Worm (Caenorhabditis elegans): ENCODE measurements around the gene srg-69.

srg-69 gene

ce11 chrII:5351799-5352198 is 3.7 kb upstream of the srg-69 start, which contains the start of gene F09E5.7:
Gene F09E5.7 (plus strand): TSS chrII:5352099.
- no peak for TF ChIP-seq unc-62 (GFP tag; optimal IDR thresholded peaks at IDR 0.05)

ce11 chrII:5353642-5354041 is 1.8 kb upstream of the srg-69 start:
- TF ChIP-seq unc-62 (GFP tag; optimal IDR thresholded peaks at IDR 0.05): no peak

ce11 chrII:5358137-5358745 is 2.8 kb downstream of the srg-69 start, which contains the start of the genes F09E5.11 and bmy-1:
Gene F09E5.11 (minus strand): TSS chrII:5358187.
Gene bmy-1 (plus strand): TSS chrII:5358695.
- TF ChIP-seq unc-62 (GFP tag; optimal IDR thresholded peaks at IDR 0.05): no peak

ce11 chrII:5359252-5359651 is 3.8 kb downstream of the srg-69 start, which contains the start of gene sec-6:
Gene sec-6 (plus strand): TSS chrII:5359552.
- no peak for TF ChIP-seq unc-62 (GFP tag; optimal IDR thresholded peaks at IDR 0.05)

- TF ChIP-seq unc-62 (GFP tag; optimal IDR thresholded peaks at IDR 0.05): no peak
These were observed 9.0 kb downstream of the srg-69 start for ce11 chrII:5364516-5364915.

- no peak for TF ChIP-seq unc-62 (GFP tag; optimal IDR thresholded peaks at IDR 0.05)
These were observed 10.2 kb downstream of the srg-69 start, which contains the start of gene F09E5.16 for ce11 chrII:5365645-5366044. Gene F09E5.16 (minus strand): TSS chrII:5365745.

ce11 chrII:5370641-5371040 is 15.2 kb downstream of the srg-69 start, which contains the start of gene F09E5.12:
Gene F09E5.12 (minus strand): TSS chrII:5370741.
- no peak for TF ChIP-seq unc-62 (GFP tag; optimal IDR thresholded peaks at IDR 0.05)

- TF ChIP-seq unc-62 (GFP tag; optimal IDR thresholded peaks at IDR 0.05): no peak
These were observed 18.0 kb downstream of the srg-69 start, which contains the start of the genes agt-2 and F09E5.3 for ce11 chrII:5373275-5374047. Gene agt-2 (minus strand): TSS chrII:5373827. Gene F09E5.3 (plus strand): TSS chrII:5373997.

ce11 chrII:5374967-5375366 is 19.5 kb downstream of the srg-69 start, which contains the start of gene algn-2:
Gene algn-2 (plus strand): TSS chrII:5375267.
- TF ChIP-seq unc-62 (GFP tag; optimal IDR thresholded peaks at IDR 0.05): no peak

ce11 chrII:5377467-5378238 is 22.2 kb downstream of the srg-69 start, which contains the start of gene prdx-2:
Gene prdx-2 (plus strand): TSS chrII:5378195.
- no peak for TF ChIP-seq unc-62 (GFP tag; optimal IDR thresholded peaks at IDR 0.05)

ce11 chrII:5378239-5378521 is 22.7 kb downstream of the srg-69 start:
- no peak for TF ChIP-seq unc-62 (GFP tag; optimal IDR thresholded peaks at IDR 0.05)

- no peak for TF ChIP-seq unc-62 (GFP tag; optimal IDR thresholded peaks at IDR 0.05)
These were observed 24.2 kb downstream of the srg-69 start, which contains the start of gene pkc-3 for ce11 chrII:5379614-5380077. Gene pkc-3 (plus strand): TSS chrII:5380027.

ce11 chrII:5384282-5384681 is 28.8 kb downstream of the srg-69 start:
- no peak for TF ChIP-seq unc-62 (GFP tag; optimal IDR thresholded peaks at IDR 0.05)

- TF ChIP-seq unc-62 (GFP tag; optimal IDR thresholded peaks at IDR 0.05): no peak
These were observed 31.7 kb downstream of the srg-69 start, which contains the start of gene ccpp-6 for ce11 chrII:5387217-5387616. Gene ccpp-6 (minus strand): TSS chrII:5387317.

ce11 chrII:5388786-5389421 is 33.4 kb downstream of the srg-69 start, which contains the start of gene rsp-4:
Gene rsp-4 (minus strand): TSS chrII:5388836.
- TF ChIP-seq unc-62 (GFP tag; optimal IDR thresholded peaks at IDR 0.05): no peak
